Worm (Caenorhabditis elegans) whole organism, late embryonic: ENCODE results near the gene acdh-10.

Experiments
- C08G9.2 ChIP-seq: sonication (generic microtip); optimal IDR thresholded peaks from 2 replicates; lab custom pipeline; 2016; ENCODE audit warnings: mild to moderate bottlenecking, missing genetic modification characterization, moderate library complexity, missing compliant biosample characterization
- F13H6.1 ChIP-seq: sonication (generic microtip); optimal IDR thresholded peaks from 2 replicates; lab custom pipeline; 2016; ENCODE audit warnings: missing genetic modification characterization, missing compliant biosample characterization
- T23F11.4 ChIP-seq: fragments of 200-800 bp; sonication (Bioruptor generic); optimal IDR thresholded peaks from 2 replicates; lab custom pipeline; 2018; ENCODE audit warnings: mild to moderate bottlenecking, missing genetic modification characterization, missing compliant biosample characterization
- Y22D7AL.16 ChIP-seq: sonication (generic microtip); optimal IDR thresholded peaks from 2 replicates; lab custom pipeline; 2016; ENCODE audit warnings: missing genetic modification characterization, missing compliant biosample characterization
- ama-1 ChIP-seq: fragments of 150-350 bp; optimal IDR thresholded peaks from 2 replicates; lab custom pipeline; 2014
- ceh-18 ChIP-seq: sonication (generic microtip); optimal IDR thresholded peaks from 2 replicates; lab custom pipeline; 2016; ENCODE audit warnings: missing genetic modification characterization, missing compliant biosample characterization
- ceh-2 ChIP-seq: sonication (generic microtip); optimal IDR thresholded peaks from 2 replicates; lab custom pipeline; 2016; ENCODE audit warnings: missing genotype, missing genetic modification characterization, missing compliant biosample characterization
- ceh-24 ChIP-seq: sonication (generic microtip); optimal IDR thresholded peaks from 2 replicates; lab custom pipeline; 2016; ENCODE audit warnings: mild to moderate bottlenecking, missing genetic modification characterization, missing compliant biosample characterization
- ceh-34 ChIP-seq: sonication (generic microtip); optimal IDR thresholded peaks from 2 replicates; lab custom pipeline; 2016; ENCODE audit warnings: mild to moderate bottlenecking, missing genetic modification characterization, missing compliant biosample characterization
- ceh-48 ChIP-seq: sonication (generic microtip); optimal IDR thresholded peaks from 2 replicates; lab custom pipeline; 2016; ENCODE audit warnings: missing genetic modification characterization, inconsistent platforms, missing compliant biosample characterization
- ceh-6 ChIP-seq: fragments of 200-800 bp; sonication (Bioruptor generic); optimal IDR thresholded peaks from 2 replicates; lab custom pipeline; 2018; ENCODE audit warnings: mild to moderate bottlenecking, missing genetic modification characterization, missing compliant biosample characterization
- che-1 ChIP-seq: sonication (generic microtip); optimal IDR thresholded peaks from 2 replicates; lab custom pipeline; 2016; ENCODE audit warnings: mild to moderate bottlenecking, missing genetic modification characterization, missing compliant biosample characterization
- ets-4 ChIP-seq: sonication (generic microtip); optimal IDR thresholded peaks from 2 replicates; lab custom pipeline; 2016; ENCODE audit warnings: missing genetic modification characterization, missing compliant biosample characterization
- fkh-10 ChIP-seq: fragments of 150-350 bp; optimal IDR thresholded peaks from 2 replicates; lab custom pipeline; 2014; ENCODE audit warnings: missing biosample characterization, missing genetic modification reagents, missing genetic modification characterization
- fkh-6 ChIP-seq: sonication (generic microtip); optimal IDR thresholded peaks from 2 replicates; lab custom pipeline; 2016; ENCODE audit warnings: missing genetic modification characterization, missing compliant biosample characterization
- hlh-13 ChIP-seq: fragments of 200-800 bp; sonication (Bioruptor generic); optimal IDR thresholded peaks from 2 replicates; lab custom pipeline; 2018; ENCODE audit warnings: mild to moderate bottlenecking, missing genetic modification characterization, missing compliant biosample characterization
- hlh-15 ChIP-seq: sonication (generic microtip); optimal IDR thresholded peaks from 2 replicates; lab custom pipeline; 2016; ENCODE audit warnings: missing genetic modification characterization, missing compliant biosample characterization
- hlh-30 ChIP-seq: sonication (generic microtip); optimal IDR thresholded peaks from 2 replicates; lab custom pipeline; 2017; ENCODE audit warnings: antibody characterized with exemption, missing genetic modification characterization, missing compliant biosample characterization; ENCODE audit not compliant: insufficient read depth
- hlh-6 ChIP-seq: sonication (generic microtip); optimal IDR thresholded peaks from 2 replicates; lab custom pipeline; 2016; ENCODE audit warnings: missing genotype, missing genetic modification characterization, missing compliant biosample characterization
- hlh-8 ChIP-seq: sonication (generic microtip); optimal IDR thresholded peaks from 2 replicates; lab custom pipeline; 2016; ENCODE audit warnings: missing genotype, missing genetic modification characterization, missing compliant biosample characterization
- lim-6 ChIP-seq: sonication (generic microtip); optimal IDR thresholded peaks from 2 replicates; lab custom pipeline; 2016; ENCODE audit warnings: missing genetic modification characterization, missing compliant biosample characterization
- lin-11 ChIP-seq: fragments of 200-800 bp; sonication (Bioruptor generic); optimal IDR thresholded peaks from 2 replicates; lab custom pipeline; 2018; ENCODE audit warnings: mild to moderate bottlenecking, missing genetic modification characterization, missing compliant biosample characterization
- nhr-11 ChIP-seq: fragments of 150-350 bp; optimal IDR thresholded peaks from 2 replicates; lab custom pipeline; 2014; ENCODE audit warnings: missing biosample characterization, missing genetic modification characterization
- nhr-232 ChIP-seq: sonication (generic microtip); optimal IDR thresholded peaks from 2 replicates; lab custom pipeline; 2016; ENCODE audit warnings: missing genetic modification characterization, missing compliant biosample characterization
- odd-2 ChIP-seq: sonication (generic microtip); optimal IDR thresholded peaks from 2 replicates; lab custom pipeline; 2017; ENCODE audit warnings: antibody characterized with exemption, mild to moderate bottlenecking, missing genetic modification characterization, missing compliant biosample characterization
- pag-3 ChIP-seq: sonication (generic microtip); optimal IDR thresholded peaks from 2 replicates; lab custom pipeline; 2016; ENCODE audit warnings: missing compliant biosample characterization, missing genetic modification characterization, borderline replicate concordance
- pat-9 ChIP-seq: fragments of 200-800 bp; sonication (Bioruptor generic); optimal IDR thresholded peaks from 2 replicates; lab custom pipeline; 2018; ENCODE audit warnings: mild to moderate bottlenecking, missing genetic modification characterization, moderate library complexity, missing compliant biosample characterization
- pax-1 ChIP-seq: fragments of 150-350 bp; optimal IDR thresholded peaks from 2 replicates; lab custom pipeline; 2014; ENCODE audit warnings: missing biosample characterization, missing genetic modification characterization
- pha-2 ChIP-seq: sonication (generic microtip); optimal IDR thresholded peaks from 2 replicates; lab custom pipeline; 2017; ENCODE audit warnings: mild to moderate bottlenecking, missing genetic modification characterization, missing compliant biosample characterization
- pqm-1 ChIP-seq: sonication (generic microtip); optimal IDR thresholded peaks from 2 replicates; lab custom pipeline; 2016; ENCODE audit warnings: missing genetic modification characterization, missing compliant biosample characterization
- ref-2 ChIP-seq: sonication (generic microtip); optimal IDR thresholded peaks from 2 replicates; lab custom pipeline; 2016; ENCODE audit warnings: missing genetic modification characterization, missing compliant biosample characterization
- rnt-1 ChIP-seq: sonication (generic microtip); optimal IDR thresholded peaks from 2 replicates; lab custom pipeline; 2016; ENCODE audit warnings: missing genetic modification characterization, missing compliant biosample characterization
- sox-2 ChIP-seq: fragments of 200-800 bp; sonication (Bioruptor generic); IDR thresholded peaks from 2 replicates; pipeline ENCODE4 v1.3.6; 2022; ENCODE audit warnings: missing genetic modification reagents, missing genetic modification characterization, missing compliant biosample characterization
- sox-4 ChIP-seq: sonication (generic microtip); optimal IDR thresholded peaks from 2 replicates; lab custom pipeline; 2017; ENCODE audit warnings: mild to moderate bottlenecking, missing genetic modification characterization, inconsistent platforms, missing compliant biosample characterization
- tbx-7 ChIP-seq: sonication (generic microtip); optimal IDR thresholded peaks from 2 replicates; lab custom pipeline; 2016; ENCODE audit warnings: missing genotype, missing genetic modification characterization, missing compliant biosample characterization
- unc-3 ChIP-seq, 2 experiments: fragments of 200-800 bp in 1 of 2; sonication (Bioruptor generic) in 1 of 2; sonication (generic microtip) in 1 of 2; conservative IDR thresholded peaks in 1 of 2; optimal IDR thresholded peaks in 1 of 2; 2 replicates each; pipeline versions ENCODE4 v1.3.6 to Lab custom; 2016 to 2022; ENCODE audit warnings: missing compliant biosample characterization in 2 of 2, missing genetic modification characterization in 2 of 2, missing genetic modification reagents in 1 of 2
- unc-55 ChIP-seq: sonication (generic microtip); optimal IDR thresholded peaks from 2 replicates; lab custom pipeline; 2017; ENCODE audit warnings: missing biosample characterization, missing genetic modification reagents, missing genetic modification characterization

The acdh-10 gene

ce11 chrX:17209265-17209664 is 5.4 kb downstream of the acdh-10 start, which contains the start of gene T08G2.2:
T08G2.2 (minus strand) TSS chrX:17209365.
- no peak for TF ChIP-seq fkh-10 (GFP tag; lab: Kevin White, UChicago)
- no peak for TF ChIP-seq hlh-6 (tag; lab: Kevin White, UChicago)
- TF ChIP-seq pat-9 (tag; lab: Kevin White, UChicago): no peak
- no peak for TF ChIP-seq C08G9.2
- TF ChIP-seq ceh-48 (tag; lab: Kevin White, UChicago): no peak

ce11 chrX:17205853-17206252 is 8.8 kb downstream of the acdh-10 start:
- TF ChIP-seq rnt-1 (tag; lab: Kevin White, UChicago) (no peak), hlh-15 (tag; lab: Kevin White, UChicago) (no peak), ceh-18 (tag; lab: Kevin White, UChicago) (no peak), ceh-2 (tag; lab: Kevin White, UChicago) (no peak), fkh-10 (GFP tag; lab: Kevin White, UChicago) (no peak), hlh-30 (tag; lab: Kevin White, UChicago) (no peak), sox-2 (GFP tag; lab: Robert Waterston, UW) (no peak), che-1 (tag; lab: Kevin White, UChicago) (no peak), hlh-6 (tag; lab: Kevin White, UChicago) (no peak), pqm-1 (no peak), hlh-13 (GFP tag; lab: Kevin White, UChicago) (no peak), fkh-6 (no peak)
- TF ChIP-seq, all 69 proteins: peak for 0

- TF ChIP-seq nhr-11 (no peak), pat-9 (tag; lab: Kevin White, UChicago) (no peak), ceh-18 (tag; lab: Kevin White, UChicago) (no peak), hlh-13 (GFP tag; lab: Kevin White, UChicago) (no peak), ama-1 (no peak), rnt-1 (tag; lab: Kevin White, UChicago) (no peak), che-1 (tag; lab: Kevin White, UChicago) (no peak), ets-4 (tag; lab: Kevin White, UChicago) (no peak), tbx-7 (no peak), lin-11 (tag; lab: Kevin White, UChicago) (no peak), odd-2 (no peak), sox-2 (GFP tag; lab: Robert Waterston, UW) (no peak), ref-2 (no peak), pqm-1 (no peak), nhr-232 (tag; lab: Kevin White, UChicago) (no peak), F13H6.1 (tag; lab: Kevin White, UChicago) (no peak), Y22D7AL.16 (tag; lab: Kevin White, UChicago) (no peak), T23F11.4 (GFP tag; lab: Kevin White, UChicago) (no peak)
Measured at ce11 chrX:17203399-17203798, 11.3 kb downstream of the acdh-10 start.

DNA sequence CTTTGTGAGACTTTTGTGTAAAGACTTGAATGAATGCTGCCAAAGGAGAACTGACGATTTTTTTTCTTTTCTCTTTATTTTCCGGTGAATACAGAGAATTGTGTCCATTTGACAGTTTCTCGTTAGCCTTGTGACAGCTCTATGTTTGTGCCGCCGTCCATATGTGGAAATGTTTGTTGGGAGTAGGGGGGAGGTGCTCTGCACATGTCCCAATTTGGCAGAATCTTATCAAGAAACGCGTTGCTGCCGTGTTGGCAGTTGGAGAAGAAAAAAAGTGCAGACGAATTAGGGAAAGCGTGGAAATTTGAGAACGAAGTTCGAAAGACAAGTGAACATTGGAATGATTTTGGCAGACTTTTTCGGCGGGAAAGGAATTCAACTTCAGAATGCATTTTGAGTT is 16.9 kb downstream of the acdh-10 start:
- TF ChIP-seq ceh-2 (tag; lab: Kevin White, UChicago): no peak
- TF ChIP-seq lim-6: no peak
- TF ChIP-seq ceh-6 (GFP tag; lab: Kevin White, UChicago): no peak
- no peak for TF ChIP-seq pax-1 (tag; lab: Kevin White, UChicago)
- no peak for TF ChIP-seq hlh-15 (tag; lab: Kevin White, UChicago)
- no peak for TF ChIP-seq ceh-24 (tag; lab: Kevin White, UChicago)
- no peak for TF ChIP-seq pat-9 (tag; lab: Kevin White, UChicago)
- TF ChIP-seq pha-2 (tag; lab: Kevin White, UChicago): no peak
- TF ChIP-seq unc-55 (GFP tag; lab: Kevin White, UChicago): no peak
- no peak for TF ChIP-seq sox-4 (tag; lab: Kevin White, UChicago)
- TF ChIP-seq T23F11.4 (GFP tag; lab: Kevin White, UChicago): no peak
- TF ChIP-seq nhr-11: no peak
- TF ChIP-seq pag-3 (tag; lab: Kevin White, UChicago): no peak
- no peak for TF ChIP-seq ceh-48 (tag; lab: Kevin White, UChicago)
- no peak for TF ChIP-seq fkh-10 (GFP tag; lab: Kevin White, UChicago)
- no peak for TF ChIP-seq ceh-34
- no peak for TF ChIP-seq nhr-232 (tag; lab: Kevin White, UChicago)
- no peak for TF ChIP-seq unc-3 (GFP tag; conservative IDR thresholded peaks at IDR 0.05; lab: Robert Waterston, UW)
- TF ChIP-seq unc-3 (tag; optimal IDR thresholded peaks at IDR 0.05; lab: Kevin White, UChicago): no peak
- TF ChIP-seq tbx-7: no peak
- no peak for TF ChIP-seq hlh-8
